Worm (Caenorhabditis elegans): Measurements from ENCODE around the gene puf-8.

- TF ChIP-seq flt-1 (GFP tag; IDR thresholded peaks at IDR 0.05) = no peak
- no peak for TF ChIP-seq T22C8.4 (GFP tag; IDR thresholded peaks at IDR 0.05)
- TF ChIP-seq ztf-23 (GFP tag; IDR thresholded peaks at IDR 0.05) = no peak
- no peak for TF ChIP-seq ztf-29 (GFP tag; IDR thresholded peaks at IDR 0.05)
Measured at ce11 chrII:7326199-7326598, 28.2 kb upstream of the puf-8 start.

All from whole organism, midembryonic.